Worm (Caenorhabditis elegans): ENCODE data around the gene skr-21.

Gene skr-21

DNA sequence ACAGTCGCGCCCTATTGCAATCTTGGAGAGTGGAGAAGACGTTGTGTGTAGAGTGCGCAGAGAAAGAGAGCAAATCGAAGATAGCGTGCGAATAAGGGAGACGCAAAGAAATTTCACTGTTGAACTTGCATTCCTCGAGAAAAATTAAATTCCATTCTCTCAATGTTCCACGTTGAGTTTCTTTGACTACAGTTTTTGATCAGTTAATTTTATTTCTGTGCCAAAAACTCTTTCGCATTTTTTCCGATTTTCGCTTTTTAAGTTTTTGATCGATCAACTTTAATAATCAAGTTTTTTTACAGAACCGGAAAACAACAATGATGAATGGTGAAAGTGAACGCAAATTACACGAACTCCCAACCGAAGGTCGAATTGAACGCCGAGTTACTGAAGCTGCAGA is 10.6 kb upstream of the skr-21 start, which contains the start of gene K08H2.3:
Gene K08H2.3 (plus strand): TSS at position 301 of the 400 bp plus-strand sequence.
- TF ChIP-seq lin-11 (tag; optimal IDR thresholded peaks at IDR 0.05) (no peak), mdl-1 (tag; optimal IDR thresholded peaks at IDR 0.05) (no peak), nhr-6 (tag; optimal IDR thresholded peaks at IDR 0.05) (no peak), Y55F3AM.14 (GFP tag; optimal IDR thresholded peaks at IDR 0.05) (no peak), blmp-1 (tag; optimal IDR thresholded peaks at IDR 0.05; ENCODE audit: insufficient read depth) (no peak), nhr-12 (tag; optimal IDR thresholded peaks at IDR 0.05) (no peak), egl-27 (tag; optimal IDR thresholded peaks at IDR 0.05) (no peak), nhr-21 (tag; optimal IDR thresholded peaks at IDR 0.05) (no peak), dmd-4 (tag; optimal IDR thresholded peaks at IDR 0.05) (no peak), ztf-11 (tag; optimal IDR thresholded peaks at IDR 0.05) (no peak), ztf-1 (GFP tag; conservative IDR thresholded peaks at IDR 0.05) (no peak), lsy-2 (tag; optimal IDR thresholded peaks at IDR 0.05) (no peak), nhr-25 (tag; optimal IDR thresholded peaks at IDR 0.05) (no peak), nhr-10 (tag; optimal IDR thresholded peaks at IDR 0.05) (no peak), sma-9 (GFP tag; optimal IDR thresholded peaks at IDR 0.05) (no peak), sma-9 (tag; optimal IDR thresholded peaks at IDR 0.05) (no peak), skn-1 (tag; optimal IDR thresholded peaks at IDR 0.05) (no peak), lin-13 (GFP tag; optimal IDR thresholded peaks at IDR 0.05) (no peak), F13H6.1 (tag; optimal IDR thresholded peaks at IDR 0.05) (no peak), unc-55 (GFP tag; optimal IDR thresholded peaks at IDR 0.05) (no peak), C34F6.9 (tag; optimal IDR thresholded peaks at IDR 0.05) (no peak)

- no peak for TF ChIP-seq F13H6.1 (tag; optimal IDR thresholded peaks at IDR 0.05)
These were observed 8.4 kb upstream of the skr-21 start, which contains the start of gene K08H2.2 for ce11 chrX:13234879-13235278. TSS of gene K08H2.2 (minus strand) at chrX:13234979.

ce11 chrX:13232259-13232658 is 5.8 kb upstream of the skr-21 start, which contains the start of gene bgnt-1.5:
TSS of gene bgnt-1.5 (minus strand) at chrX:13232359.
- TF ChIP-seq ama-1 (optimal IDR thresholded peaks at IDR 0.05) (no peak), unc-55 (GFP tag; optimal IDR thresholded peaks at IDR 0.05) (no peak), aly-2 (tag; optimal IDR thresholded peaks at IDR 0.05) (no peak), unc-39 (tag; optimal IDR thresholded peaks at IDR 0.05) (no peak), lin-11 (tag; optimal IDR thresholded peaks at IDR 0.05) (no peak), F13H6.1 (tag; optimal IDR thresholded peaks at IDR 0.05) (no peak), nhr-10 (tag; optimal IDR thresholded peaks at IDR 0.05) (no peak), sma-3 (GFP tag; optimal IDR thresholded peaks at IDR 0.05) (no peak), ceh-16 (tag; optimal IDR thresholded peaks at IDR 0.05) (no peak), sma-9 (GFP tag; optimal IDR thresholded peaks at IDR 0.05) (no peak), sma-9 (tag; optimal IDR thresholded peaks at IDR 0.05) (no peak), mbf-1 (tag; optimal IDR thresholded peaks at IDR 0.05) (no peak), blmp-1 (tag; optimal IDR thresholded peaks at IDR 0.05; ENCODE audit: insufficient read depth) (no peak), elt-1 (tag; optimal IDR thresholded peaks at IDR 0.05) (no peak)

- TF ChIP-seq skn-1 (tag; optimal IDR thresholded peaks at IDR 0.05), result no peak
These were observed 1.3 kb upstream of the skr-21 start for ce11 chrX:13227778-13228177.

- no peak for TF ChIP-seq nhr-25 (tag; optimal IDR thresholded peaks at IDR 0.05)
- TF ChIP-seq fos-1 (tag; optimal IDR thresholded peaks at IDR 0.05), result peak; percentile 56
- TF ChIP-seq nhr-77 (tag; optimal IDR thresholded peaks at IDR 0.05), result no peak
- TF ChIP-seq nhr-237 (tag; optimal IDR thresholded peaks at IDR 0.05), result no peak
- TF ChIP-seq lin-13 (GFP tag; optimal IDR thresholded peaks at IDR 0.05), result no peak
- peak; percentile 53 for TF ChIP-seq unc-55 (GFP tag; optimal IDR thresholded peaks at IDR 0.05)
- no peak for TF ChIP-seq gmeb-1 (tag; optimal IDR thresholded peaks at IDR 0.05)
- no peak for TF ChIP-seq unc-62 (GFP tag; optimal IDR thresholded peaks at IDR 0.05)
- TF ChIP-seq mbf-1 (tag; optimal IDR thresholded peaks at IDR 0.05), result no peak
- TF ChIP-seq lin-11 (tag; optimal IDR thresholded peaks at IDR 0.05), result peak; percentile 21
- TF ChIP-seq snpc-4 (tag; optimal IDR thresholded peaks at IDR 0.05), result no peak
- no peak for TF ChIP-seq F13H6.1 (tag; optimal IDR thresholded peaks at IDR 0.05)
- TF ChIP-seq nhr-129 (tag; optimal IDR thresholded peaks at IDR 0.05), result peak; percentile 37
- no peak for TF ChIP-seq dmd-4 (tag; optimal IDR thresholded peaks at IDR 0.05)
- TF ChIP-seq R02D3.7 (tag; optimal IDR thresholded peaks at IDR 0.05), result no peak
- TF ChIP-seq sma-9 (GFP tag; optimal IDR thresholded peaks at IDR 0.05), result peak; percentile 14
- TF ChIP-seq sma-9 (tag; optimal IDR thresholded peaks at IDR 0.05), result no peak
- peak; percentile 51 for TF ChIP-seq C34F6.9 (tag; optimal IDR thresholded peaks at IDR 0.05)
- no peak for TF ChIP-seq ceh-16 (tag; optimal IDR thresholded peaks at IDR 0.05)
- TF ChIP-seq crh-2 (tag; optimal IDR thresholded peaks at IDR 0.05), result peak; percentile 34
- no peak for TF ChIP-seq mab-5 (tag; optimal IDR thresholded peaks at IDR 0.05)
- no peak for TF ChIP-seq sma-3 (GFP tag; optimal IDR thresholded peaks at IDR 0.05)
- TF ChIP-seq lsy-2 (tag; optimal IDR thresholded peaks at IDR 0.05), result peak in 1 of 2 experiments; percentile 25
- TF ChIP-seq ZK546.5 (tag; optimal IDR thresholded peaks at IDR 0.05), result no peak
- TF ChIP-seq Y55F3AM.14 (GFP tag; optimal IDR thresholded peaks at IDR 0.05), result no peak
- TF ChIP-seq nhr-21 (tag; optimal IDR thresholded peaks at IDR 0.05), result no peak
- no peak for TF ChIP-seq lin-39 (tag; optimal IDR thresholded peaks at IDR 0.05)
- peak; percentile 13 for TF ChIP-seq ama-1 (optimal IDR thresholded peaks at IDR 0.05)
These were observed 1.2 kb downstream of the skr-21 start for ce11 chrX:13225111-13225905.
